Worm (Caenorhabditis elegans) whole organism, L2 larva: ENCODE data around the gene C05E4.15.

ENCODE experiments used
- C34F6.9 ChIP-seq: fragments of 150-350 bp; optimal IDR thresholded peaks from 2 replicates; lab custom pipeline; 2014; ENCODE audit warnings: missing biosample characterization, missing genetic modification characterization
- R02D3.7 ChIP-seq: fragments of 150-350 bp; optimal IDR thresholded peaks from 2 replicates; lab custom pipeline; 2014; ENCODE audit warnings: missing biosample characterization, missing genetic modification characterization
- alr-1 ChIP-seq: fragments of 150-350 bp; optimal IDR thresholded peaks from 2 replicates; lab custom pipeline; 2014; ENCODE audit warnings: missing biosample characterization, missing genetic modification characterization
- blmp-1 ChIP-seq: sonication (generic microtip); optimal IDR thresholded peaks from 2 replicates; lab custom pipeline; 2017; ENCODE audit warnings: missing genetic modification characterization, mild to moderate bottlenecking, missing compliant biosample characterization, antibody characterized with exemption, moderate library complexity; ENCODE audit not compliant: insufficient read depth
- ceh-16 ChIP-seq: fragments of 150-350 bp; optimal IDR thresholded peaks from 2 replicates; lab custom pipeline; 2014; ENCODE audit warnings: missing biosample characterization, missing genetic modification characterization
- ceh-82 ChIP-seq: fragments of 150-350 bp; optimal IDR thresholded peaks from 2 replicates; lab custom pipeline; 2014; ENCODE audit warnings: missing biosample characterization, missing genetic modification characterization
- crh-2 ChIP-seq: sonication (generic microtip); optimal IDR thresholded peaks from 2 replicates; lab custom pipeline; 2017; ENCODE audit warnings: missing biosample characterization, missing genetic modification characterization
- dmd-4 ChIP-seq: sonication (generic microtip); optimal IDR thresholded peaks from 2 replicates; lab custom pipeline; 2017; ENCODE audit warnings: missing biosample characterization, missing genetic modification characterization
- egl-27 ChIP-seq: sonication (generic microtip); optimal IDR thresholded peaks from 3 replicates; lab custom pipeline; 2017; ENCODE audit warnings: missing biosample characterization, missing genetic modification reagents, missing genetic modification characterization
- elt-3 ChIP-seq: sonication (generic microtip); optimal IDR thresholded peaks from 2 replicates; lab custom pipeline; 2017; ENCODE audit warnings: missing biosample characterization, missing genetic modification characterization
- fos-1 ChIP-seq: fragments of 150-350 bp; optimal IDR thresholded peaks from 2 replicates; lab custom pipeline; 2014; ENCODE audit warnings: missing biosample characterization, missing genetic modification characterization
- gmeb-1 ChIP-seq: fragments of 150-350 bp; optimal IDR thresholded peaks from 2 replicates; lab custom pipeline; 2014; ENCODE audit warnings: missing biosample characterization, missing genetic modification characterization
- lin-11 ChIP-seq: fragments of 150-350 bp; sonication (generic microtip); optimal IDR thresholded peaks from 2 replicates; lab custom pipeline; 2014; ENCODE audit warnings: missing biosample characterization, missing genetic modification characterization, inconsistent platforms, mixed read lengths
- lin-39 ChIP-seq: fragments of 150-350 bp; optimal IDR thresholded peaks from 2 replicates; lab custom pipeline; 2014; ENCODE audit warnings: missing biosample characterization, missing genetic modification reagents, missing genetic modification characterization
- lsy-2 ChIP-seq, 2 experiments: fragments of 150-350 bp in 1 of 2; sonication (generic microtip) in 1 of 2; optimal IDR thresholded peaks; 2 replicates each; lab custom pipeline; 2014 to 2017; ENCODE audit warnings: missing biosample characterization in 2 of 2, missing genetic modification characterization in 2 of 2
- mbf-1 ChIP-seq: sonication (generic microtip); optimal IDR thresholded peaks from 2 replicates; lab custom pipeline; 2017; ENCODE audit warnings: missing biosample characterization, missing genetic modification characterization
- mdl-1 ChIP-seq, 2 experiments: fragments of 150-350 bp in 1 of 2; sonication (generic microtip) in 1 of 2; optimal IDR thresholded peaks; 2 replicates each; lab custom pipeline; 2017; ENCODE audit warnings: missing biosample characterization in 2 of 2, missing genetic modification characterization in 2 of 2
- nhr-11 ChIP-seq: fragments of 150-350 bp; optimal IDR thresholded peaks from 2 replicates; lab custom pipeline; 2014; ENCODE audit warnings: missing biosample characterization, missing genetic modification characterization
- nhr-12 ChIP-seq: fragments of 150-350 bp; optimal IDR thresholded peaks from 2 replicates; lab custom pipeline; 2014; ENCODE audit warnings: missing biosample characterization, missing genetic modification characterization
- nhr-129 ChIP-seq: fragments of 150-350 bp; optimal IDR thresholded peaks from 2 replicates; lab custom pipeline; 2014; ENCODE audit warnings: missing biosample characterization, missing genetic modification characterization
- nhr-21 ChIP-seq: fragments of 150-350 bp; optimal IDR thresholded peaks from 2 replicates; lab custom pipeline; 2014; ENCODE audit warnings: missing biosample characterization, missing genetic modification characterization
- nhr-23 ChIP-seq: fragments of 150-350 bp; optimal IDR thresholded peaks from 2 replicates; lab custom pipeline; 2014; ENCODE audit warnings: missing biosample characterization, missing genetic modification reagents, missing genetic modification characterization
- nhr-237 ChIP-seq: fragments of 150-350 bp; optimal IDR thresholded peaks from 2 replicates; lab custom pipeline; 2014; ENCODE audit warnings: missing biosample characterization, missing genetic modification characterization
- nhr-6 ChIP-seq: fragments of 150-350 bp; optimal IDR thresholded peaks from 2 replicates; lab custom pipeline; 2014; ENCODE audit warnings: missing biosample characterization, missing genetic modification characterization
- peb-1 ChIP-seq: fragments of 150-350 bp; optimal IDR thresholded peaks from 2 replicates; lab custom pipeline; 2014; ENCODE audit warnings: missing biosample characterization, missing genetic modification characterization
- sem-4 ChIP-seq: fragments of 150-350 bp; optimal IDR thresholded peaks from 2 replicates; lab custom pipeline; 2014; ENCODE audit warnings: missing biosample characterization, missing genetic modification reagents, missing genetic modification characterization
- skn-1 ChIP-seq: sonication (generic microtip); optimal IDR thresholded peaks from 2 replicates; lab custom pipeline; 2017; ENCODE audit warnings: missing biosample characterization, missing genetic modification characterization
- snpc-4 ChIP-seq: fragments of 150-350 bp; optimal IDR thresholded peaks from 2 replicates; lab custom pipeline; 2014; ENCODE audit warnings: missing biosample characterization, missing genetic modification characterization
- unc-55 ChIP-seq: fragments of 150-350 bp; sonication (generic microtip); optimal IDR thresholded peaks from 3 replicates; lab custom pipeline; 2014; ENCODE audit warnings: missing biosample characterization, missing genetic modification reagents, missing genetic modification characterization
- unc-62 ChIP-seq: fragments of 150-350 bp; optimal IDR thresholded peaks from 2 replicates; lab custom pipeline; 2014; ENCODE audit warnings: missing biosample characterization, missing genetic modification reagents, missing genetic modification characterization
- zag-1 ChIP-seq: fragments of 150-350 bp; optimal IDR thresholded peaks from 2 replicates; lab custom pipeline; 2014; ENCODE audit warnings: missing biosample characterization, missing genetic modification characterization
- ztf-4 ChIP-seq: fragments of 150-350 bp; optimal IDR thresholded peaks from 2 replicates; lab custom pipeline; 2014; ENCODE audit warnings: missing biosample characterization, missing genetic modification characterization

Gene C05E4.15

DNA sequence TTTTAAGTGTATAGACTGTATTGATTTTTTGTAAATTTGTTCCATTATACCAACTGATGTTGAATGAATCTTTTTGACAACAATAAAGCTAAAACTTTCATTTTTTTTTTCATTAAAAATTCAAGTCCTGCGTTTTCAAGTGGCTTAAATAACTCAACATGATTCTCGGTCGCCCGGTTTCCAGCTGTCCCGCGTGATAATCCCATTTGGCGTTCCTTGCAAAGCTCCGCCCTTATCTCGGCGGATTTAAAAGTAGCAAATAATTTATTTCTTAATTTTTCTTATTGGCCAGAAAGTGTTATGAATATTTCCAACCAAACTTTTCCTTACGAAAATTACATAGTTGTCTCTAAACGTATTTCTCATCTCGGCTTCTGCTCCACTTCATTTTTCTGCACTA lies 5.0 kb downstream of the C05E4.15 start, which contains the start of gene str-20:
TSS of gene str-20 (plus strand) at position 301 of the 400 bp plus-strand sequence.
- TF ChIP-seq unc-55 (GFP tag; lab: Kevin White, UChicago), result no peak
- TF ChIP-seq peb-1, result no peak
- TF ChIP-seq skn-1 (tag; lab: Kevin White, UChicago), result no peak
- TF ChIP-seq lsy-2 (tag; optimal IDR thresholded peaks at IDR 0.05; lab: Kevin White, UChicago), result no peak
- TF ChIP-seq blmp-1 (tag; lab: Kevin White, UChicago), result no peak
- no peak for TF ChIP-seq ceh-82 (tag; lab: Kevin White, UChicago)
- TF ChIP-seq nhr-21 (tag; lab: Kevin White, UChicago), result no peak
- no peak for TF ChIP-seq nhr-23 (tag; lab: Kevin White, UChicago)
- TF ChIP-seq R02D3.7 (tag; lab: Kevin White, UChicago), result no peak
- TF ChIP-seq egl-27 (tag; lab: Kevin White, UChicago), result no peak
- TF ChIP-seq nhr-6 (tag; lab: Kevin White, UChicago), result no peak
- TF ChIP-seq, all 48 proteins: peak for 0

DNA sequence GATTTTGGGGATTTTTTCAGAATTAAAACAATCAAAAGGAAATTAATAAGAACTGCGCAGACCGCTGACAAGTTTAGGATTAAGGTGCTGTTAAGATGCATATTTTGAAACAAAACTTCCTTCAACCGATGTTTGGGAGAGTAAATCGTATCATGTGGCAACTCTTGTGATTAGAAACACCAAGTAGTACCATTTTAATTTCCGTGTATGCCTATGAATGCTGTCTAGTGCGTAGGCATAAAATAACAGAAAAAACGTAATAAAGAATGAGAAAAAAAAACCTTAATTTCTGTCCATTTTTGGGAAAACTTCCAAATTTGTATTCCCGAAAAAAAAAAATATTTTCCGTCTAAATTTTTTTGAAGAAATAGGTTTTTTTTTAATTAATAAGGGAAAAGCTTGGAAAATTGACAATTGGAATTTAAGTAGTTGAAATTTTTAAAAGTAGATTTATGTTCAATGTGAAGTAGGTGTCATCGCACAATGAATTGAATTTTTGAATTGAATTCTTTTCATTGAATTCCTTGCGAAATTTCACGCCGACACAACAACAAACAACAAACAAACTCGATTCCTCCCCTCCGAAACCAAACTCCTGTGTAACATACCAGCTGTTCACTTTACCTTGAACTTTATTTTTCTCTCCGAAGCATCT lies 8.3 kb downstream of the C05E4.15 start, which contains the start of the genes str-262 and srp-1:
TSS of gene str-262 (minus strand) at position 101 of the 655 bp plus-strand sequence.
TSS of gene srp-1 (plus strand) at position 605 of the 655 bp plus-strand sequence.
- TF ChIP-seq fos-1 (tag; lab: Kevin White, UChicago), result no peak
- TF ChIP-seq unc-62, result no peak
- TF ChIP-seq mbf-1 (tag; lab: Kevin White, UChicago), result no peak
- TF ChIP-seq nhr-237 (tag; lab: Kevin White, UChicago), result no peak
- no peak for TF ChIP-seq dmd-4 (tag; lab: Kevin White, UChicago)
- no peak for TF ChIP-seq gmeb-1 (tag; lab: Kevin White, UChicago)
- TF ChIP-seq nhr-6 (tag; lab: Kevin White, UChicago), result no peak
- no peak for TF ChIP-seq nhr-11
- TF ChIP-seq lin-11, result no peak
- TF ChIP-seq unc-55 (GFP tag; lab: Kevin White, UChicago), result no peak
- no peak for TF ChIP-seq elt-3 (tag; lab: Kevin White, UChicago)
- no peak for TF ChIP-seq C34F6.9 (tag; lab: Kevin White, UChicago)
- TF ChIP-seq ztf-4 (tag; lab: Kevin White, UChicago), result no peak
- TF ChIP-seq ceh-16 (tag; lab: Kevin White, UChicago), result no peak
- TF ChIP-seq zag-1 (tag; lab: Kevin White, UChicago), result no peak
- no peak for TF ChIP-seq nhr-12 (tag; lab: Kevin White, UChicago)
- no peak for TF ChIP-seq sem-4 (tag; lab: Kevin White, UChicago)
- no peak for TF ChIP-seq nhr-129

DNA sequence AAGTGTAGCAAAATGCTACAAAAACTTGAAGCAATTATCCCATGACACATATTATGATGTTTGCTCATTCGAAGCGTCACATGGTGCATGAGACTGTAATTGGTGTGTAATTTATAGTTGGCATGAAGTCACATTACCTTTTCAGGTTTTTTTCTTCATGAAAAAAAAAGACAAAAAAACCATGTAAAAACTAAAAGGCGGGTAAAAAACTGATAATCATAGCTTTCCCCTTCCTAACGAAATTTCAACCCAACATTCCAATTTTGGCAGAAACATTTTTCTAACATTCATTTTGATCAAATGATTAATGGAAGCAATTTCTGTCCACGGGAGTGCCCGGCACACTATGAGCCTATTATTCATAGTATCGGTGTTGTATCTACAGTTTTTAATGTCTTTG lies 13.1 kb downstream of the C05E4.15 start, which contains the start of gene sri-4:
TSS of gene sri-4 (plus strand) at position 301 of the 400 bp plus-strand sequence.
- no peak for TF ChIP-seq nhr-11
- no peak for TF ChIP-seq lin-39 (tag; lab: Kevin White, UChicago)
- TF ChIP-seq lsy-2 (tag; optimal IDR thresholded peaks at IDR 0.05; lab: Kevin White, UChicago), result no peak
- TF ChIP-seq lin-11, result no peak
- TF ChIP-seq nhr-6 (tag; lab: Kevin White, UChicago), result no peak
- no peak for TF ChIP-seq crh-2
- TF ChIP-seq unc-62, result no peak
- TF ChIP-seq blmp-1 (tag; lab: Kevin White, UChicago), result no peak
- no peak for TF ChIP-seq zag-1 (tag; lab: Kevin White, UChicago)
- no peak for TF ChIP-seq nhr-129
- no peak for TF ChIP-seq elt-3 (tag; lab: Kevin White, UChicago)
- TF ChIP-seq mdl-1 (tag; optimal IDR thresholded peaks at IDR 0.05; lab: Kevin White, UChicago), result no peak
- no peak for TF ChIP-seq alr-1

DNA sequence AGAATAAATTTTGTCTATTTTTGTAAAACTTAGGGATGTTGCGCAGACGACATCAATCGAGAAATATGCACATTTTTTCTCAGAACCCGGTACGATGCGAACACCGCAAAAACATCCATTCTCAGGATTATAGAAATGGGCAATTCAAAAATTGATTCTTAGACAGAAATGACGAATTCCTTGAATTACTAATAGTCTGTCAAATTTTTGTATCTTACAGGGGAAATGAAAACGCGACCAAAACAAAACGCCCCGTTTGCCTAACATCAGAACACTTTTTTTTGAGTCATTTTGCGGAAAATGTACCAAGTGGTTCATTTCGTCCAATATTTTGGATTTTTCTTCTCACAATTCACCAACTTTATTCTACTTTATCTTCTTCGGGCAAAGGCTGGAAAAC lies 17.8 kb downstream of the C05E4.15 start, which contains the start of gene str-134:
TSS of gene str-134 (plus strand) at position 301 of the 400 bp plus-strand sequence.
- TF ChIP-seq nhr-11, result no peak
- TF ChIP-seq snpc-4 (tag; lab: Kevin White, UChicago), result no peak
- no peak for TF ChIP-seq nhr-23 (tag; lab: Kevin White, UChicago)
- no peak for TF ChIP-seq fos-1 (tag; lab: Kevin White, UChicago)
- no peak for TF ChIP-seq R02D3.7 (tag; lab: Kevin White, UChicago)
- TF ChIP-seq egl-27 (tag; lab: Kevin White, UChicago), result no peak
- no peak for TF ChIP-seq nhr-6 (tag; lab: Kevin White, UChicago)
- no peak for TF ChIP-seq lin-11
- TF ChIP-seq crh-2, result no peak
- TF ChIP-seq nhr-12 (tag; lab: Kevin White, UChicago), result no peak
- no peak for TF ChIP-seq ceh-82 (tag; lab: Kevin White, UChicago)
